Worm (Caenorhabditis elegans): ENCODE data around the gene nspb-9.

Gene nspb-9

ce11 chrII:14627330-14627729 is 46.7 kb downstream of the nspb-9 start, which contains the start of gene tag-297:
tag-297 (plus strand) TSS chrII:14627630.
- TF ChIP-seq hnd-1 (tag; optimal IDR thresholded peaks at IDR 0.05) (no peak), scrt-1 (GFP tag; IDR thresholded peaks at IDR 0.05) (no peak), hmbx-1 (tag; optimal IDR thresholded peaks at IDR 0.05) (no peak), ceh-36 (tag; optimal IDR thresholded peaks at IDR 0.05) (no peak), ets-7 (tag; optimal IDR thresholded peaks at IDR 0.05) (no peak), tbx-11 (GFP tag; IDR thresholded peaks at IDR 0.05) (no peak), ceh-13 (GFP tag; optimal IDR thresholded peaks at IDR 0.05) (no peak), F13C5.2 (tag; optimal IDR thresholded peaks at IDR 0.05) (no peak), aly-1 (tag; optimal IDR thresholded peaks at IDR 0.05) (no peak), hmg-4 (GFP tag; optimal IDR thresholded peaks at IDR 0.05) (no peak), ama-1 (optimal IDR thresholded peaks at IDR 0.05) (no peak), sea-1 (GFP tag; conservative IDR thresholded peaks at IDR 0.05) (no peak), tbx-37 (GFP tag; conservative IDR thresholded peaks at IDR 0.05) (no peak), pes-1 (GFP tag; IDR thresholded peaks at IDR 0.05) (no peak), tra-4 (tag; optimal IDR thresholded peaks at IDR 0.05) (no peak), flt-1 (GFP tag; IDR thresholded peaks at IDR 0.05) (no peak), B0310.2 (tag; optimal IDR thresholded peaks at IDR 0.05) (no peak)

All from whole organism, early embryonic.